Worm (Caenorhabditis elegans) whole organism, L2 larva: ENCODE data around the gene M163.1.

Experiments used
- ama-1 ChIP-seq: fragments of 150-350 bp; optimal IDR thresholded peaks from 2 replicates; lab custom pipeline; 2018; ENCODE audit warnings: inconsistent platforms
- elt-1 ChIP-seq: fragments of 150-350 bp; optimal IDR thresholded peaks from 2 replicates; lab custom pipeline; 2014; ENCODE audit warnings: missing biosample characterization, missing genetic modification characterization
- gmeb-1 ChIP-seq: fragments of 150-350 bp; optimal IDR thresholded peaks from 2 replicates; lab custom pipeline; 2014; ENCODE audit warnings: missing biosample characterization, missing genetic modification characterization
- mdl-1 ChIP-seq, 2 experiments: fragments of 150-350 bp in 1 of 2; sonication (generic microtip) in 1 of 2; optimal IDR thresholded peaks; 2 replicates each; lab custom pipeline; 2017; ENCODE audit warnings: missing biosample characterization in 2 of 2, missing genetic modification characterization in 2 of 2
- nhr-23 ChIP-seq: fragments of 150-350 bp; optimal IDR thresholded peaks from 2 replicates; lab custom pipeline; 2014; ENCODE audit warnings: missing biosample characterization, missing genetic modification reagents, missing genetic modification characterization
- sma-3 ChIP-seq: sonication (generic microtip); optimal IDR thresholded peaks from 2 replicates; lab custom pipeline; 2016; ENCODE audit warnings: missing genetic modification reagents, missing genetic modification characterization, missing compliant biosample characterization
- zag-1 ChIP-seq: fragments of 150-350 bp; optimal IDR thresholded peaks from 2 replicates; lab custom pipeline; 2014; ENCODE audit warnings: missing biosample characterization, missing genetic modification characterization

DNA sequence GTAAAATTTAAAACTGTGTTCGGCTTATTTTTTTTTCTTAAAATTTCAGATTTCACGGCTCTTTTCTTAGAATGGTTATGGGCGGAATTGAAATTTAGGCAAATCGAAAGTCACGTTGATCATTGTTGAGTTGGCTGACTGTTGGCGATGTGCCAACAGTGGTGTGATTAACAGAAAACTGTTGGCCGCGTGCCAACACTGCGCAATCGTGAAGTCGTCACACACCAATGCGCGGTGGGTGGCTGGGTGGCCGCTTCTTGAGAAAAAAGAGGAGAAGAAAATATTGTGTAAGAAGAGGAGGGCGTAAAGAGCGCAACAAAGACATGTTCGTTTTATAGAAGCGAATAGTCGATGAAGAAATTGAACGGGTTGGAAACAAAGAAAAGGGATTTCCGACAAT, 12.5 kb downstream of the M163.1 start:
- TF ChIP-seq nhr-23 (tag; lab: Kevin White, UChicago), result no peak
- no peak for TF ChIP-seq zag-1 (tag; lab: Kevin White, UChicago)
- TF ChIP-seq sma-3 (GFP tag; lab: Kevin White, UChicago), result no peak
- TF ChIP-seq ama-1 (lab: Kevin White, UChicago), result no peak
- no peak for TF ChIP-seq mdl-1 (tag; optimal IDR thresholded peaks at IDR 0.05; lab: Kevin White, UChicago)
- TF ChIP-seq gmeb-1 (tag; lab: Kevin White, UChicago), result no peak
- TF ChIP-seq elt-1 (tag; lab: Kevin White, UChicago), result no peak
